Fruit fly (Drosophila melanogaster) whole organism, pupa: ENCODE data around the gene Top3alpha.
A peak's percentile ranks its signal among the peaks of the same experiment; 100 is the strongest.

Source experiments
- CG10348 ChIP-seq: fragments of 200-800 bp; sonication (Bioruptor generic); IDR thresholded peaks from 2 replicates; pipeline ENCODE4 v1.3.6; 2022; ENCODE audit warnings: missing biosample characterization, missing genetic modification characterization
- CG12605 ChIP-seq: fragments of 200-800 bp; sonication (Bioruptor generic); IDR thresholded peaks from 2 replicates; pipeline ENCODE4 v1.3.6; 2022; ENCODE audit warnings: missing biosample characterization, missing genetic modification characterization
- CG13204 ChIP-seq: fragments of 200-800 bp; sonication (Bioruptor generic); optimal IDR thresholded peaks from 2 replicates; lab custom pipeline; 2018; ENCODE audit warnings: missing biosample characterization, mild to moderate bottlenecking, missing genetic modification characterization, moderate library complexity
- CG14655 ChIP-seq: fragments of 200-800 bp; sonication (Bioruptor generic); optimal IDR thresholded peaks from 3 replicates; lab custom pipeline; 2017; ENCODE audit warnings: mild to moderate bottlenecking, missing biosample characterization, missing genetic modification reagents, missing genetic modification characterization
- CG15710 ChIP-seq: fragments of 200-800 bp; sonication (Bioruptor generic); optimal IDR thresholded peaks from 2 replicates; lab custom pipeline; 2018; ENCODE audit warnings: missing biosample characterization, mild to moderate bottlenecking, missing genetic modification characterization, moderate library complexity
- CG17806 ChIP-seq: fragments of 200-800 bp; sonication (Bioruptor generic); optimal IDR thresholded peaks from 2 replicates; lab custom pipeline; 2018; ENCODE audit warnings: missing biosample characterization, mild to moderate bottlenecking, missing genetic modification characterization, moderate library complexity
- CG32121 ChIP-seq: fragments of 200-800 bp; sonication (Bioruptor generic); IDR thresholded peaks from 2 replicates; pipeline ENCODE4 v1.3.6; 2022; ENCODE audit warnings: missing biosample characterization, missing genetic modification characterization
- CG34367 ChIP-seq: fragments of 200-800 bp; sonication (Bioruptor generic); optimal IDR thresholded peaks from 2 replicates; lab custom pipeline; 2018; ENCODE audit warnings: missing biosample characterization, mild to moderate bottlenecking, missing genetic modification characterization
- CG4496 ChIP-seq: fragments of 200-800 bp; sonication (Bioruptor generic); IDR thresholded peaks from 3 replicates; pipeline ENCODE4 v1.3.6; 2022; ENCODE audit warnings: missing biosample characterization, missing genetic modification characterization
- CG8159 ChIP-seq: fragments of 200-800 bp; sonication (Bioruptor generic); optimal IDR thresholded peaks from 3 replicates; lab custom pipeline; 2018; ENCODE audit warnings: missing biosample characterization, mild to moderate bottlenecking, missing genetic modification characterization, moderate library complexity
- CG8301 ChIP-seq: fragments of 200-800 bp; sonication (Bioruptor generic); optimal IDR thresholded peaks from 2 replicates; lab custom pipeline; 2018; ENCODE audit warnings: missing biosample characterization, mild to moderate bottlenecking, missing genetic modification characterization
- CG9948 ChIP-seq: fragments of 200-800 bp; sonication (Bioruptor generic); optimal IDR thresholded peaks from 2 replicates; lab custom pipeline; 2018; ENCODE audit warnings: missing biosample characterization, mild to moderate bottlenecking, missing genetic modification characterization, moderate library complexity
- D1 ChIP-seq: fragments of 200-800 bp; sonication (Bioruptor generic); optimal IDR thresholded peaks from 2 replicates; lab custom pipeline; 2018; ENCODE audit warnings: missing biosample characterization, mild to moderate bottlenecking, missing genetic modification characterization, moderate library complexity
- EcR ChIP-seq: fragments of 200-800 bp; sonication (Bioruptor generic); optimal IDR thresholded peaks from 3 replicates; lab custom pipeline; 2019; ENCODE audit warnings: missing biosample characterization, missing genetic modification characterization, mild to moderate bottlenecking, moderate library complexity, missing genetic modification reagents
- Ets98B ChIP-seq: fragments of 200-800 bp; sonication (Bioruptor generic); IDR thresholded peaks from 2 replicates; pipeline ENCODE4 v1.3.6; 2022; ENCODE audit warnings: missing biosample characterization, missing genetic modification characterization
- Pif1A ChIP-seq: fragments of 200-800 bp; sonication (Bioruptor generic); optimal IDR thresholded peaks from 3 replicates; lab custom pipeline; 2016; ENCODE audit warnings: missing biosample characterization, missing genetic modification characterization
- Pif1B ChIP-seq: fragments of 200-800 bp; sonication (Bioruptor generic); optimal IDR thresholded peaks from 3 replicates; lab custom pipeline; 2016; ENCODE audit warnings: missing biosample characterization, missing genetic modification characterization
- Snoo ChIP-seq: fragments of 200-800 bp; sonication (Bioruptor generic); optimal IDR thresholded peaks from 3 replicates; lab custom pipeline; 2017; ENCODE audit warnings: missing biosample characterization, mild to moderate bottlenecking, missing genetic modification characterization, inconsistent platforms
- fd96Ca ChIP-seq: fragments of 200-800 bp; sonication (Bioruptor generic); IDR thresholded peaks from 3 replicates; pipeline ENCODE4 v1.3.6; 2022; ENCODE audit warnings: missing biosample characterization, missing genetic modification characterization
- gl ChIP-seq: fragments of 200-800 bp; sonication (Bioruptor generic); optimal IDR thresholded peaks from 2 replicates; lab custom pipeline; 2018; ENCODE audit warnings: missing biosample characterization, mild to moderate bottlenecking, missing genetic modification characterization
- rn ChIP-seq: fragments of 200-800 bp; sonication (Bioruptor generic); IDR thresholded peaks from 2 replicates; pipeline ENCODE4 v1.3.6; 2022; ENCODE audit warnings: missing biosample characterization, missing genetic modification characterization

Gene Top3alpha

DNA sequence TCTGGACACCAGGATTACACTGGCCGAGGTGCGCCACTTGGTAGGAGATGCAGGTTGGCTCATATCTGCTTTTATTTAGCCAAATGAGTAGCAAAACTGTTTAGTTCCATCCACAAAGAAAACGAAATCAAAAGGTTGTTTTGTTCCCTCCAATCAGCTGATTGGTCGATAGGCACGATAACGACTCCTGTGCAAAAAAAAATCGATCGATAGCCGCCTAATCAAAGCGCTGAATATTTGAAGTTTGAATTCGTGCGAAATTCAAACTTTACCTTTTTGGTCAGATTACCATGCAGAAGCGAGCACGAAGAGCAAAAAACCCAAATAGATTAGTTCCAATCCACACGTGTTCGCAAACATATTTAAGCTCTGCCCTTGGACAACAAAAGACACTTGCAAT, 13.4 kb upstream of the Top3alpha start, which contains the start of the genes CG10195 and CG13084:
TSS of gene CG10195 (minus strand) at position 167 of the 400 bp plus-strand sequence.
TSS of gene CG13084 (plus strand) at position 392 of the 400 bp plus-strand sequence.
- TF ChIP-seq rn (GFP tag; lab: Robert Waterston, UW): no peak
- TF ChIP-seq gl (tag; lab: Kevin White, UChicago): no peak
- TF ChIP-seq CG8301 (tag; lab: Kevin White, UChicago): no peak
- TF ChIP-seq Snoo (tag; lab: Kevin White, UChicago): no peak
- TF ChIP-seq Ets98B (GFP tag; lab: Robert Waterston, UW): no peak
- no peak for TF ChIP-seq CG8159
- no peak for TF ChIP-seq fd96Ca (GFP tag; lab: Robert Waterston, UW)

dm6 chr2L:19487190-19487589, 10.8 kb upstream of the Top3alpha start, which contains the start of gene CG13083:
Gene CG13083 (plus strand): TSS chr2L:19487490.
- TF ChIP-seq CG14655 (no peak), CG17806 (tag; lab: Kevin White, UChicago) (no peak), Pif1A (GFP tag; lab: Kevin White, UChicago) (no peak), CG34367 (tag; lab: Kevin White, UChicago) (no peak), CG12605 (GFP tag; lab: Robert Waterston, UW) (no peak), CG9948 (tag; lab: Kevin White, UChicago) (no peak), D1 (no peak), EcR (GFP tag; lab: Kevin White, UChicago) (no peak)
- TF ChIP-seq, all 21 proteins: peak for 0

- TF ChIP-seq CG12605 (GFP tag; lab: Robert Waterston, UW): peak; percentile 61
- peak; percentile 50 for TF ChIP-seq CG32121 (GFP tag; lab: Robert Waterston, UW)
- TF ChIP-seq Pif1B: no peak
- no peak for TF ChIP-seq CG34367 (tag; lab: Kevin White, UChicago)
- TF ChIP-seq CG4496: peak; percentile 40; the same call in 1 of the 3 replicates
- TF ChIP-seq, all 21 proteins: peak for 3
Observed at dm6 chr2L:19489997-19490461, 7.9 kb upstream of the Top3alpha start, which contains the start of the genes CG10194 and CG18094. Gene CG10194 (minus strand): TSS chr2L:19490104. Gene CG18094 (plus strand): TSS chr2L:19490262.

- TF ChIP-seq CG9948 (tag; lab: Kevin White, UChicago): peak; percentile 43
- TF ChIP-seq CG32121 (GFP tag; lab: Robert Waterston, UW): peak; percentile 56; the same call in 1 of the 2 replicates
- TF ChIP-seq EcR (GFP tag; lab: Kevin White, UChicago): peak; percentile 19
- no peak for TF ChIP-seq D1
- no peak for TF ChIP-seq CG4496
- TF ChIP-seq CG15710 (tag; lab: Kevin White, UChicago): peak; percentile 70
Observed at dm6 chr2L:19492934-19493686, 4.9 kb upstream of the Top3alpha start, which contains the start of the genes swm and Ctu2. Gene swm (plus strand): TSS chr2L:19493251. Gene Ctu2 (minus strand): TSS chr2L:19493253.

DNA sequence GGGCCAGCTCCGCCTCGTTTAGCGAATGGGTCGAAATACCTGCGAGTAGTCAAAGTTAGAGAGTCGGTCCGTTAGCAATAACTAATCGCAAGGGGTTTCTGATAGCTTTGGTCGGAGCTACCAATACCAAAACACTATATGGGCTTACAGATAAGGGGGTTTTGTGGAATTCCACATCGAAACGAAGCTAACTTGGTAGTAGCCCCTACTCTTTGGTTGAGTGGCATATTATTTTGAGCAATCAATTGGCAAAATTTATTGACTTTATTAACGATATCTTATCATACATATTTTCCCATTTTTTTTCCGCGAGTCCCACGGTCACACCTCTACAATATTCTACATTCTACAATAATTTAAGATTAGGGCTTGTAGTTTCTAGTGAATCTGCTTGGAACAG, 8.4 kb downstream of the Top3alpha start:
- TF ChIP-seq Ets98B (GFP tag; lab: Robert Waterston, UW) (no peak), CG8159 (no peak), CG4496 (no peak), Pif1A (GFP tag; lab: Kevin White, UChicago) (no peak), D1 (no peak), CG34367 (tag; lab: Kevin White, UChicago) (no peak), CG10348 (GFP tag; lab: Robert Waterston, UW) (no peak)

DNA sequence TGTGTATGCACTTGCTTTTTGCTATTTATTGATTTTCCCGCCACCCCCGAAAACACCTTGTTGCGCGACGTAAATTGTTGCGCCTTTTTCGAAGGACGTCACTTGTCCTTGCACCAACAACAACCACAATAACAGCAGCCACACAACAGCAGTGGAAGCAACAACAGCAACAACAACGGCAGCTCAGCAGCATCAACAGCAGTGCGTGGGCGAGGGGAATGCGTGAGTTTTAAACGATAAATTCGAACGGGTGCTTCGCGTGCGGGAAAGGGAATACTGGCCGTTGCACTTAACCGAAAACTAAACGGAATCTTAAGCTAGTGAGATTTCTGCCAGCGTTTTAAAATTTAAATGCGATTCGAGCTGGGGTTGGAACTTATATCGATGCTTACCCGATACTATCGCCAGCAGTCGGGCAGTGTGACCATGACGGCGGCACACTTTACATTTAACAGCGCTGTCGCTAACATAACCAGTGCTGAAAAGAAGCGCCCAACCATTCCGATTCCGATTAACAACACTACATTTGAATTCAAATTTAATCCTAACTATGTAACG, 10.5 kb downstream of the Top3alpha start, which contains the start of gene cyst:
TSS of gene cyst (minus strand) at position 404 of the 558 bp plus-strand sequence.
- TF ChIP-seq CG12605 (GFP tag; lab: Robert Waterston, UW) (no peak), CG4496 (0 out of 3 replicates have a peak, but pooled peaks have one; percentile 14), CG32121 (GFP tag; lab: Robert Waterston, UW) (no peak), CG17806 (tag; lab: Kevin White, UChicago) (no peak), rn (GFP tag; lab: Robert Waterston, UW) (no peak)

DNA sequence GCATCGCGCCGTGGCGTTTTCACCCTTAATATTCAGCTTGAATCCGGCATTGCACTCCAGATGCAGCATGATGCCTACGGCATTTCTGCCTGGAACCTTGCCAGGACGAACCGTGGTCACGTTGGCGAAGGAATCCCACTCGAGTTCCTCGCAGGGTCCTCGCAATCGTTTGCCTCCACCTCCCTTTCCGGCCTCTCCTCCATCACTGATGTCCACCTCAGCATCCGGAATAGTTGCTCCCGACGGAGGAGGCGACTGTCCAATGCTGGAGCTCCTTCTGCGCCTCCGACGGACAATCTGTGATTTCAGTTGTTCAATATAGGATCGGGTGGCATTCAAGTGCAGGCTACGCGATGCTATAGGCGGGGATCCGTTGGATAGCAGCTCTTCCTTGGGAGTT, 14.2 kb downstream of the Top3alpha start:
- TF ChIP-seq CG15710 (tag; lab: Kevin White, UChicago) (no peak), CG8159 (no peak), Ets98B (GFP tag; lab: Robert Waterston, UW) (no peak), CG14655 (no peak), CG4496 (no peak), CG8301 (tag; lab: Kevin White, UChicago) (no peak), CG34367 (tag; lab: Kevin White, UChicago) (no peak), rn (GFP tag; lab: Robert Waterston, UW) (no peak), Pif1B (no peak), CG9948 (tag; lab: Kevin White, UChicago) (no peak), CG13204 (GFP tag; lab: Kevin White, UChicago) (no peak), EcR (GFP tag; lab: Kevin White, UChicago) (no peak), fd96Ca (GFP tag; lab: Robert Waterston, UW) (no peak), Pif1A (GFP tag; lab: Kevin White, UChicago) (no peak)
